Worm (Caenorhabditis elegans): Measurements from ENCODE around the gene F09E5.14.

- TF ChIP-seq unc-62 (GFP tag; optimal IDR thresholded peaks at IDR 0.05) = no peak
- TF ChIP-seq lin-13 (tag; optimal IDR thresholded peaks at IDR 0.05) = no peak
- TF ChIP-seq nhr-2 (tag; optimal IDR thresholded peaks at IDR 0.05) = no peak
- TF ChIP-seq unc-39 (tag; optimal IDR thresholded peaks at IDR 0.05) = no peak
- no peak for TF ChIP-seq nhr-12 (tag; optimal IDR thresholded peaks at IDR 0.05)
- TF ChIP-seq blmp-1 (tag; optimal IDR thresholded peaks at IDR 0.05) = no peak
- TF ChIP-seq nhr-237 (tag; optimal IDR thresholded peaks at IDR 0.05) = no peak
- TF ChIP-seq mep-1 (tag; optimal IDR thresholded peaks at IDR 0.05) = no peak
- TF ChIP-seq lsy-2 (tag; optimal IDR thresholded peaks at IDR 0.05) = no peak
- TF ChIP-seq tbx-8 (GFP tag; optimal IDR thresholded peaks at IDR 0.05) = no peak
- TF ChIP-seq snpc-4 (tag; optimal IDR thresholded peaks at IDR 0.05) = no peak
- TF ChIP-seq pha-4 (tag; optimal IDR thresholded peaks at IDR 0.05) = no peak
- no peak for TF ChIP-seq lin-32 (GFP tag; optimal IDR thresholded peaks at IDR 0.05)
Observed at ce11 chrII:5297718-5298117, 47.0 kb downstream of the F09E5.14 start.

Measured in whole organism, mixed stage, embryonic.